Worm (Caenorhabditis elegans): Measurements from ENCODE around the gene gcy-8.
A peak's percentile ranks its signal among the peaks of the same experiment; 100 is the strongest.

ce11 chrIV:7923982-7924480 lies 3.9 kb upstream of the gcy-8 start, which contains the start of the genes xpo-3 and C49H3.3:
- TF ChIP-seq T23F11.4 (GFP tag; optimal IDR thresholded peaks at IDR 0.05) (no peak), K02D7.2 (tag; optimal IDR thresholded peaks at IDR 0.05) (no peak), hlh-30 (tag; optimal IDR thresholded peaks at IDR 0.05; ENCODE audit: insufficient read depth) (peak; percentile 3), ama-1 (optimal IDR thresholded peaks at IDR 0.05) (no peak)

Data from whole organism, late embryonic.